Worm (Caenorhabditis elegans): Measurements from ENCODE around the gene Y57G11A.2.
"Not testable (repeated sequence)": the region's sequence is repeated elsewhere in the genome, so short reads cannot be mapped to it uniquely, and the experiment has no call there.

- not testable (repeated sequence) for TF ChIP-seq ceh-100 (GFP tag; IDR thresholded peaks at IDR 0.05); hrde-1 (tag; optimal IDR thresholded peaks at IDR 0.05; ENCODE audit: borderline replicate concordance); ceh-40 (GFP tag; IDR thresholded peaks at IDR 0.05); lin-35 (GFP tag; optimal IDR thresholded peaks at IDR 0.05); madf-3 (GFP tag; IDR thresholded peaks at IDR 0.05); ets-4 (GFP tag; optimal IDR thresholded peaks at IDR 0.05); zfh-2 (GFP tag; conservative IDR thresholded peaks at IDR 0.05); lag-1 (GFP tag; IDR thresholded peaks at IDR 0.05); F49E8.2 (tag; optimal IDR thresholded peaks at IDR 0.05; ENCODE audit: insufficient read depth); him-1 (tag; optimal IDR thresholded peaks at IDR 0.05); sptf-2 (GFP tag; optimal IDR thresholded peaks at IDR 0.05); sea-2 (GFP tag; IDR thresholded peaks at IDR 0.05)
- TF ChIP-seq cebp-2 (GFP tag; IDR thresholded peaks at IDR 0.05), result 0 out of 2 replicates have a peak, but pooled peaks have one; percentile 43
These were observed 38.8 kb downstream of the Y57G11A.2 start for ce11 chrIV:14480565-14480964.

All from whole organism, young adult.